Worm (Caenorhabditis elegans) whole organism, L4/young adult: ENCODE results near the gene Y46G5A.29.

Experiments
- W03F9.2 ChIP-seq: fragments of 150-350 bp; optimal IDR thresholded peaks from 2 replicates; lab custom pipeline; 2014; ENCODE audit warnings: missing biosample characterization, missing genetic modification characterization
- dao-5 ChIP-seq: sonication (generic microtip); optimal IDR thresholded peaks from 2 replicates; lab custom pipeline; 2016; ENCODE audit warnings: missing genotype, missing genetic modification characterization, moderate library complexity, missing compliant biosample characterization
- him-1 ChIP-seq: sonication (generic microtip); optimal IDR thresholded peaks from 2 replicates; lab custom pipeline; 2016; ENCODE audit warnings: missing genotype, missing genetic modification reagents, missing genetic modification characterization, missing compliant biosample characterization

- TF ChIP-seq dao-5 (tag; lab: Kevin White, UChicago): no peak
- TF ChIP-seq W03F9.2 (tag; lab: Kevin White, UChicago): no peak
- TF ChIP-seq him-1 (tag; lab: Kevin White, UChicago): no peak
Observed at ce11 chrII:12818488-12818887, 37.5 kb upstream of the Y46G5A.29 start, which contains the start of gene Y46G5A.22.
